Fruit fly (Drosophila melanogaster) whole organism, embryonic: ENCODE measurements around the gene CG10286.

Source experiments
- ATbp ChIP-seq: fragments of 200-800 bp; sonication (Bioruptor generic); optimal IDR thresholded peaks from 2 replicates; lab custom pipeline; 2017; ENCODE audit warnings: missing biosample characterization, mild to moderate bottlenecking, missing genetic modification characterization, missing genetic modification reagents
- CG11560 ChIP-seq: fragments of 200-800 bp; sonication (Bioruptor generic); IDR thresholded peaks from 3 replicates; pipeline ENCODE4 v1.3.6; 2022; ENCODE audit warnings: missing biosample characterization, missing genetic modification characterization
- CG12071 ChIP-seq: fragments of 200-800 bp; sonication (Bioruptor generic); optimal IDR thresholded peaks from 3 replicates; lab custom pipeline; 2018; ENCODE audit warnings: missing biosample characterization, mild to moderate bottlenecking, missing genetic modification characterization
- CG1233 ChIP-seq: fragments of 200-800 bp; sonication (Bioruptor generic); optimal IDR thresholded peaks from 4 replicates; lab custom pipeline; 2018; ENCODE audit warnings: missing biosample characterization, mild to moderate bottlenecking, missing genetic modification characterization
- CG13624 ChIP-seq: fragments of 200-800 bp; sonication (Bioruptor generic); optimal IDR thresholded peaks from 2 replicates; lab custom pipeline; 2016; ENCODE audit warnings: missing biosample characterization, missing genetic modification characterization
- CG15696 ChIP-seq: fragments of 200-800 bp; sonication (Bioruptor generic); optimal IDR thresholded peaks from 2 replicates; lab custom pipeline; 2019; ENCODE audit warnings: missing biosample characterization, mild to moderate bottlenecking, missing genetic modification characterization, moderate library complexity
- CG17802 ChIP-seq: fragments of 200-800 bp; sonication (Bioruptor generic); optimal IDR thresholded peaks from 2 replicates; lab custom pipeline; 2018; ENCODE audit warnings: missing biosample characterization, mild to moderate bottlenecking, missing genetic modification characterization, moderate library complexity
- CG17829 ChIP-seq: fragments of 200-800 bp; optimal IDR thresholded peaks from 2 replicates; lab custom pipeline; 2019; ENCODE audit warnings: missing biosample characterization, mild to moderate bottlenecking, missing genetic modification characterization, moderate library complexity
- CG18262 ChIP-seq: fragments of 200-800 bp; optimal IDR thresholded peaks from 3 replicates; lab custom pipeline; 2019; ENCODE audit warnings: missing biosample characterization, mild to moderate bottlenecking, missing genetic modification characterization, moderate library complexity
- CG1832 ChIP-seq: fragments of 200-800 bp; sonication (Bioruptor generic); optimal IDR thresholded peaks from 2 replicates; lab custom pipeline; 2017; ENCODE audit warnings: missing biosample characterization, mild to moderate bottlenecking, missing genetic modification characterization, inconsistent platforms
- CG2678 ChIP-seq: fragments of 200-800 bp; sonication (Bioruptor generic); optimal IDR thresholded peaks from 3 replicates; lab custom pipeline; 2019; ENCODE audit warnings: missing biosample characterization, mild to moderate bottlenecking, missing genetic modification characterization, moderate library complexity
- CG30403 ChIP-seq: fragments of 200-800 bp; sonication (Bioruptor generic); optimal IDR thresholded peaks from 3 replicates; lab custom pipeline; 2016; ENCODE audit warnings: missing biosample characterization, missing genetic modification characterization
- CG3726 ChIP-seq: fragments of 200-800 bp; sonication (Bioruptor generic); IDR thresholded peaks from 3 replicates; pipeline ENCODE4, ENCODE4 v1.3.6; 2022; ENCODE audit warnings: missing biosample characterization, missing genetic modification characterization
- CG3838 ChIP-seq: fragments of 200-800 bp; sonication (Bioruptor generic); optimal IDR thresholded peaks from 3 replicates; lab custom pipeline; 2016; ENCODE audit warnings: missing biosample characterization, missing genetic modification characterization
- CG4282 ChIP-seq: fragments of 200-800 bp; sonication (Bioruptor generic); optimal IDR thresholded peaks from 2 replicates; lab custom pipeline; 2016; ENCODE audit warnings: missing biosample characterization, missing genetic modification characterization
- CG4730 ChIP-seq: fragments of 200-800 bp; sonication (Bioruptor generic); IDR thresholded peaks from 2 replicates; pipeline ENCODE4 v1.3.6; 2022; ENCODE audit warnings: missing biosample characterization, missing genetic modification characterization
- CG5245 ChIP-seq: fragments of 200-800 bp; sonication (Bioruptor generic); optimal IDR thresholded peaks from 3 replicates; lab custom pipeline; 2016; ENCODE audit warnings: missing biosample characterization, missing genetic modification characterization
- CG6272 ChIP-seq: fragments of 200-800 bp; sonication (Bioruptor generic); IDR thresholded peaks from 2 replicates; pipeline ENCODE4 v1.3.6; 2022; ENCODE audit warnings: missing biosample characterization, missing genetic modification characterization
- CG7839 ChIP-seq: fragments of 200-800 bp; sonication (Bioruptor generic); optimal IDR thresholded peaks from 3 replicates; lab custom pipeline; 2018; ENCODE audit warnings: missing biosample characterization, mild to moderate bottlenecking, missing genetic modification characterization, moderate library complexity
- Dbx ChIP-seq: fragments of 200-800 bp; sonication (Bioruptor generic); IDR thresholded peaks from 3 replicates; pipeline ENCODE4 v1.3.6; 2022; ENCODE audit warnings: missing biosample characterization, missing genetic modification characterization
- Deaf1 ChIP-seq: fragments of 200-800 bp; optimal IDR thresholded peaks from 3 replicates; lab custom pipeline; 2019; ENCODE audit warnings: missing biosample characterization, mild to moderate bottlenecking, missing genetic modification characterization, moderate library complexity
- Dip2 ChIP-seq: fragments of 200-800 bp; sonication (Bioruptor generic); IDR thresholded peaks from 2 replicates; pipeline ENCODE4 v1.3.6; 2022; ENCODE audit warnings: missing biosample characterization, missing genetic modification characterization
- Gsc ChIP-seq: fragments of 200-800 bp; sonication (Bioruptor generic); IDR thresholded peaks from 2 replicates; pipeline ENCODE4 v1.3.6; 2022; ENCODE audit warnings: missing biosample characterization, missing genetic modification characterization
- H2.0 ChIP-seq: fragments of 200-800 bp; sonication (Bioruptor generic); IDR thresholded peaks from 2 replicates; pipeline ENCODE4 v1.3.6; 2022; ENCODE audit warnings: missing biosample characterization, missing genetic modification characterization
- HLH54F ChIP-seq: fragments of 200-800 bp; sonication (Bioruptor generic); optimal IDR thresholded peaks from 3 replicates; lab custom pipeline; 2016; ENCODE audit warnings: missing biosample characterization, missing genetic modification characterization
- Lpt ChIP-seq: fragments of >200 bp; optimal IDR thresholded peaks from 2 replicates; lab custom pipeline; 2018; ENCODE audit warnings: missing biosample characterization, missing genetic modification characterization
- MESR4 ChIP-seq: fragments of 200-800 bp; sonication (Bioruptor generic); optimal IDR thresholded peaks from 2 replicates; lab custom pipeline; 2018; ENCODE audit warnings: missing biosample characterization, mild to moderate bottlenecking, missing genetic modification characterization, moderate library complexity
- Med ChIP-seq: fragments of 200-800 bp; sonication (Bioruptor generic); peaks from one replicate; lab custom pipeline; 2016; ENCODE audit warnings: missing biosample characterization, missing genetic modification characterization, mild to moderate bottlenecking, inconsistent platforms, moderate library complexity
- Neu2 ChIP-seq: fragments of 200-800 bp; sonication (Bioruptor generic); optimal IDR thresholded peaks from 3 replicates; lab custom pipeline; 2016; ENCODE audit warnings: missing biosample characterization, missing genetic modification characterization, borderline replicate concordance
- Ptx1 ChIP-seq: fragments of 200-800 bp; sonication (Bioruptor generic); IDR thresholded peaks from 2 replicates; pipeline ENCODE4 v1.3.6; 2022; ENCODE audit warnings: missing biosample characterization, missing genetic modification characterization
- Rfx ChIP-seq: fragments of 200-800 bp; sonication (Bioruptor generic); IDR thresholded peaks from 2 replicates; pipeline ENCODE4 v1.3.6; 2022; ENCODE audit warnings: missing biosample characterization, missing genetic modification characterization
- Side ChIP-seq: fragments of 200-800 bp; sonication (Bioruptor generic); optimal IDR thresholded peaks from 2 replicates; lab custom pipeline; 2016; ENCODE audit warnings: missing biosample characterization, missing genetic modification characterization
- Xrp1 ChIP-seq: fragments of 200-800 bp; sonication (Bioruptor generic); IDR thresholded peaks from 2 replicates; pipeline ENCODE4 v1.3.6; 2022; ENCODE audit warnings: missing biosample characterization, missing genetic modification characterization
- aop ChIP-seq: fragments of 200-800 bp; sonication (Bioruptor generic); IDR thresholded peaks from 2 replicates; pipeline ENCODE4 v1.3.6; 2022; ENCODE audit warnings: missing biosample characterization, missing genetic modification characterization
- ara ChIP-seq: fragments of 200-800 bp; sonication (Bioruptor generic); IDR thresholded peaks from 2 replicates; pipeline ENCODE4 v1.3.6; 2022; ENCODE audit warnings: missing biosample characterization, missing genetic modification characterization
- bab2 ChIP-seq: fragments of 200-800 bp; sonication (Bioruptor generic); optimal IDR thresholded peaks from 2 replicates; lab custom pipeline; 2016; ENCODE audit warnings: missing biosample characterization, missing genetic modification characterization
- bsh ChIP-seq, 2 experiments: fragments of 200-800 bp; sonication (Bioruptor generic); optimal IDR thresholded peaks; 2 replicates each; lab custom pipeline; 2017 to 2018; ENCODE audit warnings: mild to moderate bottlenecking in 2 of 2, missing biosample characterization in 2 of 2, missing genetic modification characterization in 2 of 2, moderate library complexity in 1 of 2
- dmrt11E ChIP-seq: fragments of 200-800 bp; sonication (Bioruptor generic); optimal IDR thresholded peaks from 3 replicates; lab custom pipeline; 2018; ENCODE audit warnings: missing biosample characterization, mild to moderate bottlenecking, missing genetic modification characterization, moderate library complexity
- fu2 ChIP-seq: fragments of 200-800 bp; sonication (Bioruptor generic); optimal IDR thresholded peaks from 2 replicates; lab custom pipeline; 2016; ENCODE audit warnings: missing biosample characterization, missing genetic modification characterization
- gsb ChIP-seq: fragments of 200-800 bp; sonication (Bioruptor generic); IDR thresholded peaks from 2 replicates; pipeline ENCODE4 v1.3.6; 2022; ENCODE audit warnings: missing biosample characterization, missing genetic modification characterization
- knrl ChIP-seq: fragments of 200-800 bp; sonication (Bioruptor generic); IDR thresholded peaks from 3 replicates; pipeline ENCODE4 v1.3.6; 2022; ENCODE audit warnings: missing biosample characterization, missing genetic modification characterization; ENCODE audit not compliant: partially characterized antibody
- nerfin-1 ChIP-seq: fragments of 200-800 bp; sonication (Bioruptor generic); optimal IDR thresholded peaks from 3 replicates; lab custom pipeline; 2019; ENCODE audit warnings: missing biosample characterization, mild to moderate bottlenecking, missing genetic modification characterization, moderate library complexity
- oc ChIP-seq: fragments of 200-800 bp; sonication (Bioruptor generic); optimal IDR thresholded peaks from 2 replicates; lab custom pipeline; 2018; ENCODE audit warnings: missing biosample characterization, mild to moderate bottlenecking, missing genetic modification characterization, moderate library complexity
- pnt ChIP-seq: fragments of 200-800 bp; sonication (Bioruptor generic); optimal IDR thresholded peaks from 3 replicates; lab custom pipeline; 2016; ENCODE audit warnings: missing biosample characterization, missing genetic modification characterization
- repo ChIP-seq: fragments of 200-800 bp; sonication (Bioruptor generic); optimal IDR thresholded peaks from 2 replicates; lab custom pipeline; 2016; ENCODE audit warnings: missing biosample characterization, missing genetic modification characterization
- sc ChIP-seq, 3 experiments: fragments of >200 bp in 2 of 3; fragments of 200-800 bp in 1 of 3; sonication (Bioruptor generic) in 1 of 3; optimal IDR thresholded peaks; 2 replicates in 2 of 3; 3 replicates in 1 of 3; lab custom pipeline; 2017; ENCODE audit warnings: mild to moderate bottlenecking in 1 of 3, missing biosample characterization in 1 of 3, missing genetic modification characterization in 1 of 3, missing genetic modification reagents in 1 of 3
- sens-2 ChIP-seq: fragments of 200-800 bp; sonication (Bioruptor generic); IDR thresholded peaks from 2 replicates; pipeline ENCODE4 v1.3.6; 2022; ENCODE audit warnings: missing biosample characterization, missing genetic modification characterization
- tio ChIP-seq: fragments of 200-800 bp; sonication (Bioruptor generic); optimal IDR thresholded peaks from 2 replicates; lab custom pipeline; 2017; ENCODE audit warnings: missing biosample characterization, missing genetic modification characterization, inconsistent platforms
- trem ChIP-seq: fragments of 200-800 bp; optimal IDR thresholded peaks from 3 replicates; lab custom pipeline; 2019; ENCODE audit warnings: missing biosample characterization, mild to moderate bottlenecking, missing genetic modification characterization, moderate library complexity
- vfl ChIP-seq: fragments of 200-800 bp; sonication (Bioruptor generic); optimal IDR thresholded peaks from 2 replicates; lab custom pipeline; 2016; ENCODE audit warnings: missing biosample characterization, missing genetic modification characterization

CG10286 gene

dm6 chr3R:6382733-6383465 is 14.1 kb downstream of the CG10286 start, which contains the start of gene gzl (continued):
- TF ChIP-seq CG3838 (GFP tag; lab: Kevin White, UChicago) = no peak
- TF ChIP-seq CG13624 = peak; percentile 49
- no peak for TF ChIP-seq Lpt (GFP tag; lab: Kevin White, UChicago)
- no peak for TF ChIP-seq Side
- no peak for TF ChIP-seq bsh (GFP tag; optimal IDR thresholded peaks at IDR 0.05; lab: Kevin White, UChicago)
- no peak for TF ChIP-seq H2.0
- TF ChIP-seq knrl (GFP tag; lab: Robert Waterston, UW) = peak; percentile 96
- TF ChIP-seq Rfx (GFP tag; lab: Robert Waterston, UW) = peak; percentile 49
- TF ChIP-seq gsb (GFP tag; lab: Robert Waterston, UW) = no peak
- no peak for TF ChIP-seq nerfin-1 (tag; lab: Kevin White, UChicago)
- TF ChIP-seq CG5245 (GFP tag; lab: Kevin White, UChicago) = no peak
- no peak for TF ChIP-seq dmrt11E (tag; lab: Kevin White, UChicago)
- peak; percentile 36; the same call in 1 of the 2 replicates for TF ChIP-seq CG6272 (GFP tag; lab: Robert Waterston, UW)
- no peak for TF ChIP-seq CG4282 (GFP tag; lab: Kevin White, UChicago)
- TF ChIP-seq HLH54F = no peak
- TF ChIP-seq Dip2 = no peak
- no peak for TF ChIP-seq CG3726 (GFP tag; lab: Robert Waterston, UW)
- no peak for TF ChIP-seq CG2678 (tag; lab: Kevin White, UChicago)
- no peak for TF ChIP-seq Ptx1
- peak; percentile 87 for TF ChIP-seq Med (GFP tag; lab: Kevin White, UChicago)
- TF ChIP-seq bab2 (GFP tag; lab: Kevin White, UChicago) = no peak
- no peak for TF ChIP-seq CG1832
- no peak for TF ChIP-seq CG15696
- no peak for TF ChIP-seq CG30403 (GFP tag; lab: Kevin White, UChicago)
- no peak for TF ChIP-seq ATbp (GFP tag; lab: Kevin White, UChicago)
- TF ChIP-seq fu2 (GFP tag; lab: Kevin White, UChicago) = no peak
- TF ChIP-seq sens-2 (GFP tag; lab: Robert Waterston, UW) = no peak
- TF ChIP-seq pnt (GFP tag; lab: Kevin White, UChicago) = no peak
- TF ChIP-seq oc (tag; lab: Kevin White, UChicago) = no peak
- TF ChIP-seq Deaf1 (tag; lab: Kevin White, UChicago) = peak; percentile 38
- peak; percentile 19; the same call in 1 of the 2 replicates for TF ChIP-seq Xrp1 (GFP tag; lab: Robert Waterston, UW)
- no peak for TF ChIP-seq sc (optimal IDR thresholded peaks at IDR 0.05; lab: Kevin White, UChicago)
- TF ChIP-seq sc (GFP tag; optimal IDR thresholded peaks at IDR 0.05; lab: Kevin White, UChicago) = no peak
- TF ChIP-seq CG4730 = no peak
- TF ChIP-seq CG17802 (tag; lab: Kevin White, UChicago) = no peak
- peak; percentile 61 for TF ChIP-seq trem (tag; lab: Kevin White, UChicago)
- no peak for TF ChIP-seq repo (GFP tag; lab: Kevin White, UChicago)
- no peak for TF ChIP-seq vfl (GFP tag; lab: Kevin White, UChicago)
- no peak for TF ChIP-seq Neu2
- TF ChIP-seq MESR4 (GFP tag; lab: Kevin White, UChicago) = peak; percentile 74
- TF ChIP-seq CG1233 = no peak
- no peak for TF ChIP-seq tio (GFP tag; lab: Kevin White, UChicago)
- TF ChIP-seq CG7839 (tag; lab: Kevin White, UChicago) = no peak
- no peak for TF ChIP-seq ara (GFP tag; lab: Robert Waterston, UW)
- peak; percentile 21 for TF ChIP-seq CG17829 (tag; lab: Kevin White, UChicago)
- TF ChIP-seq Dbx (GFP tag; lab: Robert Waterston, UW) = 0 out of 3 replicates have a peak, but pooled peaks have one; percentile 8
- no peak for TF ChIP-seq CG11560 (tag; lab: Robert Waterston, UW)
- TF ChIP-seq Gsc (GFP tag; lab: Robert Waterston, UW) = no peak
- no peak for TF ChIP-seq CG18262 (tag; lab: Kevin White, UChicago)
- TF ChIP-seq aop (GFP tag; lab: Robert Waterston, UW) = no peak
- TF ChIP-seq CG12071 (GFP tag; lab: Kevin White, UChicago) = no peak
